Worm (Caenorhabditis elegans): ENCODE measurements around the gene srh-154.
"Not testable (repeated sequence)": the region's sequence is repeated elsewhere in the genome, so short reads cannot be mapped to it uniquely, and the experiment has no call there.

DNA sequence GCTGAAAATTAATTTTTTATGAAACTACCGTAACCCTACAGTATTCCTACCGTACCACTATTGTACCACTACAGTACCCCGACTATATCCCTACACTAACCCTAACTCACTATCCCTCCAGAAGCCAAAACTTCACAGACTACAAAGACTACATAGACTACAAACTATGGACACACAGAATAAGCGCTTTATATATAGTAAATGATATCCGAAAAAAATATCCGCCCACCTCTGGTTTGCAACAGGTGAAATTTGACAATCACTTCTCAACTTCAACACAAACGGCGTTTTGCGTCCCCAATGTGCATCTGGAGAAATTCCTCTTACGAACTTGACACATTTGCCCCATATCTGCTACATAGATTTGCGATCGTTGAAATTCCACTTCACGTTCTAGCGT lies 29.6 kb upstream of the srh-154 start, which contains the start of gene srh-132:
- not testable (repeated sequence) for TF ChIP-seq egl-27 (tag; optimal IDR thresholded peaks at IDR 0.05); zag-1 (tag; optimal IDR thresholded peaks at IDR 0.05); lir-3 (tag; optimal IDR thresholded peaks at IDR 0.05); hif-1 (tag; optimal IDR thresholded peaks at IDR 0.05); mep-1 (tag; optimal IDR thresholded peaks at IDR 0.05); duxl-1 (tag; optimal IDR thresholded peaks at IDR 0.05; ENCODE audit: poor library complexity)

All from whole organism, L4 larva.